Worm (Caenorhabditis elegans) whole organism, L4 larva: ENCODE results near the gene R09A8.2.
A peak's percentile ranks its signal among the peaks of the same experiment; 100 is the strongest.

Source experiments
- T20F7.1 ChIP-seq: fragments of 200-800 bp; sonication (Bioruptor generic); optimal IDR thresholded peaks from 2 replicates; lab custom pipeline; 2018; ENCODE audit warnings: mild to moderate bottlenecking, missing genetic modification characterization, missing compliant biosample characterization
- Y105C5A.15 ChIP-seq: fragments of 200-800 bp; sonication (Bioruptor generic); IDR thresholded peaks from 2 replicates; pipeline ENCODE4 v1.3.6; 2022; ENCODE audit warnings: missing genetic modification characterization, missing compliant biosample characterization
- ZK546.5 ChIP-seq, 2 experiments: sonication (generic microtip); optimal IDR thresholded peaks; 2 replicates each; lab custom pipeline; 2017; ENCODE audit warnings: missing biosample characterization in 2 of 2, missing genetic modification characterization in 2 of 2
- aha-1 ChIP-seq: fragments of 150-350 bp; peaks from one replicate; lab custom pipeline; 2014; ENCODE audit warnings: missing biosample characterization, missing genetic modification characterization
- ama-1 ChIP-seq: fragments of 150-350 bp; optimal IDR thresholded peaks from 2 replicates; lab custom pipeline; 2014; ENCODE audit warnings: inconsistent platforms, mixed read lengths
- arid-1 ChIP-seq: fragments of 200-800 bp; sonication (Bioruptor generic); conservative IDR thresholded peaks from 2 replicates; pipeline ENCODE4 v1.3.6; 2022; ENCODE audit warnings: missing genetic modification reagents, missing genetic modification characterization, missing compliant biosample characterization
- attf-4 ChIP-seq: sonication (generic microtip); optimal IDR thresholded peaks from 3 replicates; lab custom pipeline; 2017; ENCODE audit warnings: missing biosample characterization, missing genetic modification characterization
- ceh-20 ChIP-seq: fragments of 200-800 bp; sonication (Bioruptor generic); IDR thresholded peaks from 2 replicates; pipeline ENCODE4 v1.3.6; 2022; ENCODE audit warnings: missing genetic modification reagents, missing genetic modification characterization, missing compliant biosample characterization
- ceh-62 ChIP-seq: sonication (generic microtip); optimal IDR thresholded peaks from 2 replicates; lab custom pipeline; 2017; ENCODE audit warnings: missing biosample characterization, missing genetic modification characterization
- ceh-82 ChIP-seq: sonication (generic microtip); optimal IDR thresholded peaks from 2 replicates; lab custom pipeline; 2017; ENCODE audit warnings: missing biosample characterization, missing genetic modification characterization
- cey-2 ChIP-seq: sonication (generic microtip); optimal IDR thresholded peaks from 3 replicates; lab custom pipeline; 2017; ENCODE audit warnings: missing genetic modification characterization, mild to moderate bottlenecking, missing compliant biosample characterization, antibody characterized with exemption, borderline replicate concordance; ENCODE audit not compliant: insufficient read depth
- daf-16 ChIP-seq, 3 experiments: sonication (generic microtip); optimal IDR thresholded peaks; 2 replicates each; lab custom pipeline; 2016 to 2017; ENCODE audit warnings: missing genetic modification characterization in 3 of 3, missing genetic modification reagents in 3 of 3, mild to moderate bottlenecking in 2 of 3, missing compliant biosample characterization in 2 of 3, missing biosample characterization in 1 of 3, moderate library complexity in 1 of 3
- daf-8 ChIP-seq: fragments of 200-800 bp; sonication (Bioruptor generic); IDR thresholded peaks from 2 replicates; pipeline ENCODE4 v1.3.6; 2022; ENCODE audit warnings: missing genetic modification characterization, missing compliant biosample characterization
- dmd-6 ChIP-seq: fragments of 200-800 bp; sonication (Bioruptor generic); IDR thresholded peaks from 2 replicates; pipeline ENCODE4 v1.3.6; 2022; ENCODE audit warnings: missing genetic modification reagents, missing genetic modification characterization, missing compliant biosample characterization
- dmd-8 ChIP-seq: fragments of 200-800 bp; sonication (Bioruptor generic); IDR thresholded peaks from 2 replicates; pipeline ENCODE4 v1.3.6; 2022; ENCODE audit warnings: missing genetic modification characterization, missing compliant biosample characterization
- duxl-1 ChIP-seq: sonication (generic microtip); optimal IDR thresholded peaks from 2 replicates; lab custom pipeline; 2016; ENCODE audit warnings: mild to moderate bottlenecking, missing genetic modification characterization, moderate library complexity, missing compliant biosample characterization; ENCODE audit not compliant: poor library complexity
- egl-27 ChIP-seq: sonication (generic microtip); optimal IDR thresholded peaks from 3 replicates; lab custom pipeline; 2017; ENCODE audit warnings: missing biosample characterization, missing genetic modification reagents, missing genetic modification characterization
- egl-43 ChIP-seq: fragments of 200-800 bp; sonication (Bioruptor generic); IDR thresholded peaks from 2 replicates; pipeline ENCODE4 v1.3.6; 2022; ENCODE audit warnings: missing genetic modification reagents, missing genetic modification characterization, missing compliant biosample characterization
- hlh-11 ChIP-seq: fragments of 200-800 bp; sonication (Bioruptor generic); optimal IDR thresholded peaks from 2 replicates; lab custom pipeline; 2018; ENCODE audit warnings: mild to moderate bottlenecking, missing genetic modification characterization, missing compliant biosample characterization
- hlh-30 ChIP-seq: sonication (generic microtip); optimal IDR thresholded peaks from 2 replicates; lab custom pipeline; 2017; ENCODE audit warnings: antibody characterized with exemption, mild to moderate bottlenecking, missing genetic modification characterization, missing compliant biosample characterization; ENCODE audit not compliant: insufficient read depth
- lin-38 ChIP-seq: fragments of 200-800 bp; sonication (Bioruptor generic); IDR thresholded peaks from 2 replicates; pipeline ENCODE4 v1.3.6; 2022; ENCODE audit warnings: missing genetic modification reagents, missing genetic modification characterization, missing compliant biosample characterization
- lin-39 ChIP-seq: fragments of 150-350 bp; optimal IDR thresholded peaks from 2 replicates; lab custom pipeline; 2014; ENCODE audit warnings: missing biosample characterization, missing genetic modification reagents, missing genetic modification characterization
- lir-3 ChIP-seq: sonication (generic microtip); optimal IDR thresholded peaks from 2 replicates; lab custom pipeline; 2016; ENCODE audit warnings: mild to moderate bottlenecking, missing genetic modification characterization, missing compliant biosample characterization
- lsy-2 ChIP-seq, 2 experiments: fragments of 150-350 bp in 1 of 2; sonication (generic microtip) in 1 of 2; optimal IDR thresholded peaks; 2 replicates each; lab custom pipeline; 2014 to 2017; ENCODE audit warnings: missing biosample characterization in 2 of 2, missing genetic modification characterization in 2 of 2
- madf-5 ChIP-seq, 2 experiments: fragments of 200-800 bp; sonication (Bioruptor generic); IDR thresholded peaks; 2 replicates each; pipeline ENCODE4 v1.3.6; 2022; ENCODE audit warnings: missing compliant biosample characterization in 2 of 2, missing genetic modification characterization in 2 of 2
- madf-9 ChIP-seq: fragments of 200-800 bp; sonication (Bioruptor generic); conservative IDR thresholded peaks from 2 replicates; pipeline ENCODE4 v1.3.6; 2022; ENCODE audit warnings: missing genetic modification reagents, missing genetic modification characterization, missing compliant biosample characterization
- mdl-1 ChIP-seq, 2 experiments: fragments of 150-350 bp in 1 of 2; sonication (generic microtip) in 1 of 2; optimal IDR thresholded peaks; 2 replicates each; lab custom pipeline; 2014 to 2017; ENCODE audit warnings: missing biosample characterization in 2 of 2, missing genetic modification characterization in 2 of 2
- mdt-29 ChIP-seq: fragments of 200-800 bp; sonication (Bioruptor generic); IDR thresholded peaks from 2 replicates; pipeline ENCODE4 v1.3.6; 2022; ENCODE audit warnings: missing genetic modification reagents, missing genetic modification characterization, missing compliant biosample characterization
- mxl-3 ChIP-seq: fragments of 200-800 bp; sonication (Bioruptor generic); optimal IDR thresholded peaks from 2 replicates; lab custom pipeline; 2018; ENCODE audit warnings: mild to moderate bottlenecking, missing genetic modification characterization, missing compliant biosample characterization
- nhr-10 ChIP-seq: fragments of 150-350 bp; optimal IDR thresholded peaks from 2 replicates; lab custom pipeline; 2014; ENCODE audit warnings: missing biosample characterization, missing genetic modification characterization
- nhr-111 ChIP-seq: fragments of 200-800 bp; sonication (Bioruptor generic); optimal IDR thresholded peaks from 2 replicates; lab custom pipeline; 2018; ENCODE audit warnings: mild to moderate bottlenecking, missing genetic modification characterization, missing compliant biosample characterization
- nhr-237 ChIP-seq: sonication (generic microtip); optimal IDR thresholded peaks from 2 replicates; lab custom pipeline; 2017; ENCODE audit warnings: missing biosample characterization, missing genetic modification characterization
- nhr-28 ChIP-seq: fragments of 150-350 bp; optimal IDR thresholded peaks from 2 replicates; lab custom pipeline; 2014; ENCODE audit warnings: missing biosample characterization, missing genetic modification characterization
- nhr-41 ChIP-seq: fragments of 200-800 bp; sonication (Bioruptor generic); IDR thresholded peaks from 2 replicates; pipeline ENCODE4 v1.3.6; 2022; ENCODE audit warnings: missing genetic modification reagents, missing genetic modification characterization, missing compliant biosample characterization
- nhr-76 ChIP-seq: fragments of 150-350 bp; optimal IDR thresholded peaks from 2 replicates; lab custom pipeline; 2014; ENCODE audit warnings: missing biosample characterization, missing genetic modification characterization
- pha-4 ChIP-seq, 2 experiments: fragments of 150-350 bp in 1 of 2; fragments of 200-800 bp in 1 of 2; sonication (Bioruptor generic) in 1 of 2; IDR thresholded peaks in 1 of 2; optimal IDR thresholded peaks in 1 of 2; 2 replicates each; pipeline versions ENCODE4 v1.3.6 to Lab custom; 2014 to 2022; ENCODE audit warnings: missing genetic modification characterization in 2 of 2, missing genetic modification reagents in 2 of 2, missing biosample characterization in 1 of 2, missing compliant biosample characterization in 1 of 2
- rbr-2 ChIP-seq: sonication (generic microtip); optimal IDR thresholded peaks from 2 replicates; lab custom pipeline; 2016; ENCODE audit warnings: missing genotype, missing genetic modification characterization, missing compliant biosample characterization
- set-16 ChIP-seq: fragments of 200-800 bp; sonication (Bioruptor generic); IDR thresholded peaks from 2 replicates; pipeline ENCODE4 v1.3.6; 2022; ENCODE audit warnings: missing genetic modification reagents, missing genetic modification characterization, missing compliant biosample characterization
- tag-97 ChIP-seq: fragments of 200-800 bp; sonication (Bioruptor generic); IDR thresholded peaks from 2 replicates; pipeline ENCODE4 v1.3.6; 2022; ENCODE audit warnings: missing genetic modification characterization, missing compliant biosample characterization
- unc-39 ChIP-seq: sonication (generic microtip); optimal IDR thresholded peaks from 2 replicates; lab custom pipeline; 2017; ENCODE audit warnings: missing biosample characterization, missing genetic modification characterization
- vab-7 ChIP-seq: fragments of 200-800 bp; sonication (Bioruptor generic); IDR thresholded peaks from 2 replicates; pipeline ENCODE4 v1.3.6; 2022; ENCODE audit warnings: missing genetic modification reagents, missing genetic modification characterization, missing compliant biosample characterization
- zfp-2 ChIP-seq: sonication (generic microtip); optimal IDR thresholded peaks from 2 replicates; lab custom pipeline; 2016; ENCODE audit warnings: mild to moderate bottlenecking, missing genetic modification characterization, missing compliant biosample characterization
- zip-11 ChIP-seq: fragments of 200-800 bp; sonication (Bioruptor generic); IDR thresholded peaks from 2 replicates; pipeline ENCODE4 v1.3.6; 2022; ENCODE audit warnings: missing genetic modification characterization, missing compliant biosample characterization
- zip-2 ChIP-seq: fragments of 150-350 bp; optimal IDR thresholded peaks from 2 replicates; lab custom pipeline; 2014; ENCODE audit warnings: missing biosample characterization, missing genetic modification characterization

The R09A8.2 gene

DNA sequence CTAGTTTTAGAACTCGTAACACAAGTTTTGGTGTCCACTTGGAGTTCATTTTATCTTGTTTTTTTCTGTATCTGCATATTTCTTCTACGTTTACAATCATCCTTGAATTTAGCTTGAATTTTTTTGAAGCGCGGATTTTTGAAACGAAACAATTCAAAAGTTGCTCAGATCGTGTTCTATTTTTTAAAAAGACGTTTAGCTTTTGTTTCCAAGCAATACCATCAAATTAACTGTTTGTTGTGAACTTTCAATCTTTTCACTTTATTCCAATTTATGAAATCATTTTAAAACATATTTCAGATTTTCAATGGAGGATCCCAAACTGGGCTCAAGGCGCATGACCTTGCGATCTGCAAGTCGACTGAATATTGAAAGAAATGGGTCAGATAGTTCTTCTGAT is at the start of gene R09A8.2:
Gene R09A8.2 (plus strand): TSS at position 301 of the 400 bp plus-strand sequence.
- TF ChIP-seq nhr-28 (tag; lab: Kevin White, UChicago) (no peak), ceh-20 (GFP tag; lab: Robert Waterston, UW) (no peak), ama-1 (lab: Kevin White, UChicago) (no peak), lir-3 (tag; lab: Kevin White, UChicago) (no peak), cey-2 (no peak), arid-1 (no peak), attf-4 (tag; lab: Kevin White, UChicago) (no peak), madf-9 (no peak), vab-7 (no peak), T20F7.1 (GFP tag; lab: Kevin White, UChicago) (no peak), Y105C5A.15 (GFP tag; lab: Robert Waterston, UW) (no peak), nhr-76 (tag; lab: Kevin White, UChicago) (no peak), nhr-111 (GFP tag; lab: Kevin White, UChicago) (no peak)

DNA sequence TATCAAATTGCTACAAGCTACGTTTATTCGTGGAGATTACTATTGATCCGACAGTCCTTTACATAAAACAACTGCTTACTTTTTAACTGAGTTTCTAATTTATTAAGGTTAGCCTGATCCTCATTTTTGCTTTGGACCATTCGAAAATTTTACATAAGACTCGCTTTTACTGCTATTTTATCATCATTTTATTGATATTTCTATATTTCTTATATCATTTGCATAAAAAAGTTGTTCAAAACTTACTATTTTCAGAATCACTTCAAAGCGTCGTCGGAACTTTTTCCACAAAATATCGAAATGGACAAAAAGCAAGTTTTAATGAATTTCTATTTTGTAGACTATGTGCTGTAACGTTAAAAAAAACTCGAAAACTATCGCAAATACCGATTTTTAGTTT is 44.8 kb upstream of the R09A8.2 start, which contains the start of gene T24D5.1:
Gene T24D5.1 (plus strand): TSS at position 301 of the 400 bp plus-strand sequence.
- TF ChIP-seq nhr-41 (GFP tag; lab: Robert Waterston, UW) = no peak
- no peak for TF ChIP-seq dmd-6 (GFP tag; lab: Robert Waterston, UW)
- TF ChIP-seq mdl-1 (tag; optimal IDR thresholded peaks at IDR 0.05; lab: Kevin White, UChicago) = no peak
- no peak for TF ChIP-seq rbr-2 (tag; lab: Kevin White, UChicago)
- no peak for TF ChIP-seq lin-39 (tag; lab: Kevin White, UChicago)
- TF ChIP-seq nhr-28 (tag; lab: Kevin White, UChicago) = no peak
- TF ChIP-seq egl-27 (tag; lab: Kevin White, UChicago) = no peak
- TF ChIP-seq nhr-111 (GFP tag; lab: Kevin White, UChicago) = no peak
- no peak for TF ChIP-seq hlh-11 (tag; lab: Kevin White, UChicago)
- TF ChIP-seq egl-43 (GFP tag; lab: Robert Waterston, UW) = no peak
- TF ChIP-seq zip-11 (GFP tag; lab: Robert Waterston, UW) = no peak
- TF ChIP-seq mxl-3 (GFP tag; lab: Kevin White, UChicago) = no peak
- no peak for TF ChIP-seq ceh-62
- no peak for TF ChIP-seq lin-38 (GFP tag; lab: Robert Waterston, UW)
- TF ChIP-seq daf-8 (GFP tag; lab: Robert Waterston, UW) = no peak
- no peak for TF ChIP-seq mdt-29
- no peak for TF ChIP-seq nhr-237 (tag; lab: Kevin White, UChicago)
- no peak for TF ChIP-seq hlh-30 (tag; lab: Kevin White, UChicago)
- no peak for TF ChIP-seq lsy-2 (tag; optimal IDR thresholded peaks at IDR 0.05; lab: Kevin White, UChicago)

DNA sequence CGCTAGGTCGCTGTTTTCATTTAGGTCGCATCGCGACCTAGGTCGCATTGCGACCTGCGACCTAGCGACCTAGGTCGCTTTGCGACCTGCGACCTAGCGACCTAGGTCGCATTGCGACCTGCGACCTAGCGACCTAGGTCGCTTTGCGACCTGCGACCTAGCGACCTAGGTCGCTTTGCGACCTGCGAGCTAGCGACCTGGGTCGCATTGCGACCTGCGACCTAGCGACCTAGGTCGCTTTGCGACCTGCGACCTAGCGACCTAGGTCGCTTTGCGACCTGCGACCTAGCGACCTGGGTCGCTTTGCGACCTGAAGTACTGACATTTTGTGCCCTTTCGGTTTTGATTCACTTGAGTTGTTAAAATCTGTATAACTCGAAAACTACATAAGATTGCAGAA is 41.2 kb upstream of the R09A8.2 start:
- TF ChIP-seq set-16 (GFP tag; lab: Robert Waterston, UW) = peak; percentile 92

DNA sequence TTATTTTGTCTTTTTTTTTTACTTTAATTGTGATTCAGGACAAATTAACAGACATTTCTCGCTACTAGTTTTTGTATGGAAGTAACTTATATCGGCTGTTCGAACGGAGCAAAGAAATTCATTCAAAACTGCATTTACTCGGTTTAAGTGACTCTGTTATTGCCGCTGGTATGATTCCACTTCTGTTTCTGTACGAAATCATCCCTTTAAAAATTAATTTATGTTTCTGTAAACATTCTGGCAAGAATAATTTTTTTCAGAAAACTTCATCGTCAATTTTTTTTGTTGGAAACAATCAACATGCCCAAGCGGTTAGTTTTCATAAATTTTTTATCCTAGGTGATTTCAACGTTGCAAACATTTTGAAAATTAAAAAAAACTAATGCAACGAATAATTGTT is 39.5 kb upstream of the R09A8.2 start, which contains the start of gene T24D5.3:
Gene T24D5.3 (plus strand): TSS at position 301 of the 400 bp plus-strand sequence.
- TF ChIP-seq unc-39 (tag; lab: Kevin White, UChicago) (no peak), T20F7.1 (GFP tag; lab: Kevin White, UChicago) (no peak), ZK546.5 (tag; optimal IDR thresholded peaks at IDR 0.05; lab: Kevin White, UChicago) (no peak), vab-7 (no peak), tag-97 (no peak), madf-9 (no peak), duxl-1 (tag; lab: Kevin White, UChicago) (no peak), madf-5 (GFP tag; IDR thresholded peaks at IDR 0.05; lab: Robert Waterston, UW) (no peak), daf-16 (GFP tag; optimal IDR thresholded peaks at IDR 0.05; lab: Kevin White, UChicago) (no peak), daf-16 (tag; optimal IDR thresholded peaks at IDR 0.05; lab: Kevin White, UChicago) (no peak), daf-8 (GFP tag; lab: Robert Waterston, UW) (no peak), zfp-2 (no peak), zip-2 (no peak), ceh-82 (no peak), aha-1 (tag; lab: Kevin White, UChicago) (no peak), Y105C5A.15 (GFP tag; lab: Robert Waterston, UW) (no peak), pha-4 (GFP tag; IDR thresholded peaks at IDR 0.05; lab: Robert Waterston, UW) (no peak), pha-4 (tag; optimal IDR thresholded peaks at IDR 0.05; lab: Kevin White, UChicago) (no peak), dmd-8 (GFP tag; lab: Robert Waterston, UW) (no peak), lsy-2 (tag; optimal IDR thresholded peaks at IDR 0.05; lab: Kevin White, UChicago) (no peak), nhr-10 (tag; lab: Kevin White, UChicago) (no peak)
